Worm (Caenorhabditis elegans): ENCODE measurements around the gene swt-4.

DNA sequence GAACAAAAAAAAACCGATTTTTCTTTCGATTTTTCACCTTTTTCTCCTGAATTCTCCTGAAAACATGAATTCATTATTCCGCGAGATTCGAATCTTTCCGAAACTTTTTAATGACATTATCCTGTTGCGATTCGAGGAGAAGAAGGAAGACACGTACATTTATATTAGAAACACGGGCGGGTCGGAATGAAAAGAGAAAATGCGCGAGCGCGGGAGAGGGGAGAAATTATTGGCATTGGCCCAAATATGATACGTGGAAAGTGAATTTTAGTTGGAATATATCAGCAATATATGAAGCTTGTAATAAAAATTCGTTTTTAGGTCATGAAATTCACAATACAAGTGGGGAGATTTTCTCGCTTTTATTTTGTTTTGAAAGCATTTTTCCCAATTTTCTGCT is 24.5 kb upstream of the swt-4 start:
- TF ChIP-seq aly-2 (tag; optimal IDR thresholded peaks at IDR 0.05) = no peak
- TF ChIP-seq lsy-2 (tag; optimal IDR thresholded peaks at IDR 0.05) = no peak
- no peak for TF ChIP-seq unc-62 (GFP tag; optimal IDR thresholded peaks at IDR 0.05)
- TF ChIP-seq ama-1 (optimal IDR thresholded peaks at IDR 0.05) = no peak
- no peak for TF ChIP-seq elt-3 (tag; optimal IDR thresholded peaks at IDR 0.05)
